Worm (Caenorhabditis elegans) whole organism, L1 larva: Measurements from ENCODE around the gene ztf-27.

Experiments
- C16A3.4 ChIP-seq: fragments of 150-350 bp; optimal IDR thresholded peaks from 2 replicates; lab custom pipeline; 2014; ENCODE audit warnings: missing biosample characterization, missing genetic modification characterization
- F16B12.6 ChIP-seq: fragments of 150-350 bp; optimal IDR thresholded peaks from 2 replicates; lab custom pipeline; 2014; ENCODE audit warnings: missing biosample characterization, missing genetic modification characterization
- Y116A8C.19 ChIP-seq: sonication (generic microtip); optimal IDR thresholded peaks from 2 replicates; lab custom pipeline; 2016; ENCODE audit warnings: missing compliant biosample characterization, missing genetic modification characterization, borderline replicate concordance
- aha-1 ChIP-seq: fragments of 150-350 bp; optimal IDR thresholded peaks from 2 replicates; lab custom pipeline; 2014; ENCODE audit warnings: missing biosample characterization, missing genetic modification characterization
- alr-1 ChIP-seq: fragments of 200-800 bp; sonication (Bioruptor generic); optimal IDR thresholded peaks from 2 replicates; lab custom pipeline; 2018; ENCODE audit warnings: borderline replicate concordance, mild to moderate bottlenecking, missing genetic modification characterization, missing compliant biosample characterization
- aly-2 ChIP-seq: fragments of 150-350 bp; optimal IDR thresholded peaks from 2 replicates; lab custom pipeline; 2014; ENCODE audit warnings: missing biosample characterization, missing genetic modification characterization
- ama-1 ChIP-seq: fragments of 150-350 bp; optimal IDR thresholded peaks from 2 replicates; lab custom pipeline; 2014
- ceh-8 ChIP-seq: fragments of 200-800 bp; sonication (Bioruptor generic); optimal IDR thresholded peaks from 2 replicates; lab custom pipeline; 2018; ENCODE audit warnings: mild to moderate bottlenecking, missing genetic modification characterization, moderate library complexity, missing compliant biosample characterization
- dsc-1 ChIP-seq: sonication (generic microtip); optimal IDR thresholded peaks from 2 replicates; lab custom pipeline; 2016; ENCODE audit warnings: mild to moderate bottlenecking, missing genetic modification characterization, missing compliant biosample characterization
- elt-2 ChIP-seq: sonication (generic microtip); optimal IDR thresholded peaks from 2 replicates; lab custom pipeline; 2016; ENCODE audit warnings: missing genetic modification characterization, mild to moderate bottlenecking, inconsistent platforms, missing compliant biosample characterization, missing genetic modification reagents
- elt-3 ChIP-seq, 6 experiments: fragments of 150-350 bp in 1 of 6; sonication (generic microtip); optimal IDR thresholded peaks; 2 replicates each; lab custom pipeline; 2017 to 2018; ENCODE audit warnings: missing biosample characterization in 6 of 6, missing genetic modification characterization in 6 of 6, inconsistent platforms in 1 of 6
- ets-5 ChIP-seq: fragments of 200-800 bp; sonication (Bioruptor generic); IDR thresholded peaks from 2 replicates; pipeline ENCODE4 v1.3.6; 2022; ENCODE audit warnings: missing genetic modification characterization, missing compliant biosample characterization
- fkh-8 ChIP-seq: sonication (generic microtip); optimal IDR thresholded peaks from 2 replicates; lab custom pipeline; 2016; ENCODE audit warnings: mild to moderate bottlenecking, missing genetic modification characterization, missing compliant biosample characterization
- fos-1 ChIP-seq: fragments of 150-350 bp; optimal IDR thresholded peaks from 2 replicates; lab custom pipeline; 2014; ENCODE audit warnings: missing biosample characterization, missing genetic modification characterization
- hlh-4 ChIP-seq: sonication (generic microtip); optimal IDR thresholded peaks from 2 replicates; lab custom pipeline; 2016; ENCODE audit warnings: mild to moderate bottlenecking, missing genetic modification characterization, missing compliant biosample characterization
- hpl-2 ChIP-seq: fragments of 150-350 bp; optimal IDR thresholded peaks from 2 replicates; lab custom pipeline; 2014; ENCODE audit warnings: missing biosample characterization, missing genetic modification reagents, missing genetic modification characterization
- isw-1 ChIP-seq: fragments of 200-800 bp; sonication (Bioruptor generic); IDR thresholded peaks from 2 replicates; pipeline ENCODE4 v1.3.6; 2022; ENCODE audit warnings: missing genetic modification characterization, missing compliant biosample characterization
- lin-14 ChIP-seq: fragments of 200-800 bp; sonication (Bioruptor generic); optimal IDR thresholded peaks from 2 replicates; lab custom pipeline; 2018; ENCODE audit warnings: mild to moderate bottlenecking, missing genetic modification characterization, moderate library complexity, missing compliant biosample characterization
- lin-35 ChIP-seq, 2 experiments: fragments of 150-350 bp; optimal IDR thresholded peaks; 2 replicates each; lab custom pipeline; 2014; ENCODE audit warnings: missing biosample characterization in 2 of 2, missing genetic modification characterization in 2 of 2, missing genetic modification reagents in 2 of 2
- lin-39 ChIP-seq: fragments of 150-350 bp; optimal IDR thresholded peaks from 2 replicates; lab custom pipeline; 2014; ENCODE audit warnings: missing biosample characterization, missing genetic modification reagents, missing genetic modification characterization
- lir-3 ChIP-seq: sonication (generic microtip); optimal IDR thresholded peaks from 2 replicates; lab custom pipeline; 2016; ENCODE audit warnings: mild to moderate bottlenecking, missing genetic modification characterization, moderate library complexity, missing compliant biosample characterization; ENCODE audit not compliant: poor library complexity
- lsy-2 ChIP-seq, 2 experiments: fragments of 150-350 bp; optimal IDR thresholded peaks; 2 replicates each; lab custom pipeline; 2014; ENCODE audit warnings: missing biosample characterization in 2 of 2, missing genetic modification characterization in 2 of 2
- mef-2 ChIP-seq: fragments of 150-350 bp; optimal IDR thresholded peaks from 2 replicates; lab custom pipeline; 2014; ENCODE audit warnings: missing biosample characterization, missing genetic modification characterization
- nhr-19 ChIP-seq: fragments of 200-800 bp; sonication (Bioruptor generic); conservative IDR thresholded peaks from 2 replicates; pipeline ENCODE4 v1.3.6; 2022; ENCODE audit warnings: missing genetic modification characterization, missing compliant biosample characterization
- nhr-20 ChIP-seq: sonication (generic microtip); optimal IDR thresholded peaks from 2 replicates; lab custom pipeline; 2016; ENCODE audit warnings: mild to moderate bottlenecking, missing genetic modification characterization, missing compliant biosample characterization
- nhr-237 ChIP-seq: fragments of 150-350 bp; optimal IDR thresholded peaks from 2 replicates; lab custom pipeline; 2014; ENCODE audit warnings: missing biosample characterization, missing genetic modification characterization
- nhr-47 ChIP-seq: sonication (generic microtip); optimal IDR thresholded peaks from 2 replicates; lab custom pipeline; 2016; ENCODE audit warnings: mild to moderate bottlenecking, missing genetic modification characterization, moderate library complexity, missing compliant biosample characterization
- nhr-85 ChIP-seq: sonication (generic microtip); peaks from one replicate; lab custom pipeline; 2016; ENCODE audit warnings: missing genetic modification characterization, inconsistent platforms, missing compliant biosample characterization
- nhr-90 ChIP-seq: sonication (generic microtip); optimal IDR thresholded peaks from 2 replicates; lab custom pipeline; 2016; ENCODE audit warnings: mild to moderate bottlenecking, missing genetic modification characterization, missing compliant biosample characterization; ENCODE audit not compliant: poor library complexity
- pag-3 ChIP-seq: sonication (generic microtip); optimal IDR thresholded peaks from 2 replicates; lab custom pipeline; 2017; ENCODE audit warnings: missing genetic modification characterization, mild to moderate bottlenecking, missing compliant biosample characterization, antibody characterized with exemption, borderline replicate concordance; ENCODE audit not compliant: insufficient read depth
- rnt-1 ChIP-seq: sonication (generic microtip); optimal IDR thresholded peaks from 2 replicates; lab custom pipeline; 2016; ENCODE audit warnings: mild to moderate bottlenecking, missing genetic modification characterization, moderate library complexity, missing compliant biosample characterization
- snpc-4 ChIP-seq: fragments of 150-350 bp; optimal IDR thresholded peaks from 2 replicates; lab custom pipeline; 2014; ENCODE audit warnings: missing biosample characterization, missing genetic modification characterization
- sox-4 ChIP-seq: sonication (generic microtip); optimal IDR thresholded peaks from 2 replicates; lab custom pipeline; 2016; ENCODE audit warnings: missing genetic modification characterization, missing compliant biosample characterization
- sup-37 ChIP-seq: fragments of 200-800 bp; sonication (Bioruptor generic); optimal IDR thresholded peaks from 2 replicates; lab custom pipeline; 2018; ENCODE audit warnings: mild to moderate bottlenecking, missing genetic modification characterization, missing compliant biosample characterization
- swsn-7 ChIP-seq: sonication (generic microtip); optimal IDR thresholded peaks from 2 replicates; lab custom pipeline; 2016; ENCODE audit warnings: missing genetic modification characterization, missing compliant biosample characterization
- unc-30 ChIP-seq: sonication (generic microtip); optimal IDR thresholded peaks from 2 replicates; lab custom pipeline; 2017; ENCODE audit warnings: missing biosample characterization, missing genetic modification characterization
- unc-62 ChIP-seq: fragments of 150-350 bp; optimal IDR thresholded peaks from 2 replicates; lab custom pipeline; 2014; ENCODE audit warnings: missing biosample characterization, missing genetic modification reagents, missing genetic modification characterization
- ztf-11 ChIP-seq, 2 experiments: sonication (generic microtip); optimal IDR thresholded peaks; 2 replicates each; lab custom pipeline; 2016 to 2017; ENCODE audit warnings: missing genetic modification characterization in 2 of 2, missing biosample characterization in 1 of 2, missing compliant biosample characterization in 1 of 2

ztf-27 gene

ce11 chrII:10395303-10395757 lies 10.2 kb downstream of the ztf-27 start, which contains the start of gene T09F3.4 (continued):
- peak; percentile 37 for TF ChIP-seq snpc-4
- TF ChIP-seq lin-14 (GFP tag; lab: Kevin White, UChicago) = peak; percentile 71
- TF ChIP-seq lsy-2 (tag; optimal IDR thresholded peaks at IDR 0.05; lab: Kevin White, UChicago) = peak; percentile 72 to 76
- peak; percentile 92 for TF ChIP-seq lir-3 (tag; lab: Kevin White, UChicago)
- no peak for TF ChIP-seq unc-30
- TF ChIP-seq nhr-237 (tag; lab: Kevin White, UChicago) = no peak
- TF ChIP-seq sox-4 (tag; lab: Kevin White, UChicago) = peak; percentile 84
- TF ChIP-seq dsc-1 (tag; lab: Kevin White, UChicago) = peak; percentile 83
- peak; percentile 77 for TF ChIP-seq swsn-7 (tag; lab: Kevin White, UChicago)
- TF ChIP-seq hlh-4 (tag; lab: Kevin White, UChicago) = peak; percentile 42
- no peak for TF ChIP-seq ceh-8 (GFP tag; lab: Kevin White, UChicago)
- no peak for TF ChIP-seq ets-5 (GFP tag; lab: Robert Waterston, UW)
- no peak for TF ChIP-seq aha-1
- TF ChIP-seq Y116A8C.19 (tag; lab: Kevin White, UChicago) = peak; percentile 33
- TF ChIP-seq lin-35 (GFP tag; optimal IDR thresholded peaks at IDR 0.05; lab: Kevin White, UChicago) = peak; percentile 58 to 66
- TF ChIP-seq lin-39 = peak; percentile 31
- no peak for TF ChIP-seq pag-3 (tag; lab: Kevin White, UChicago)
- TF ChIP-seq aly-2 (tag; lab: Kevin White, UChicago) = no peak
- no peak for TF ChIP-seq fos-1
- peak; percentile 96 for TF ChIP-seq rnt-1 (tag; lab: Kevin White, UChicago)
- no peak for TF ChIP-seq ama-1 (lab: Kevin White, UChicago)
- TF ChIP-seq F16B12.6 (tag; lab: Kevin White, UChicago) = peak; percentile 23
- TF ChIP-seq alr-1 (tag; lab: Kevin White, UChicago) = no peak
- TF ChIP-seq elt-3 (tag; optimal IDR thresholded peaks at IDR 0.05; lab: Kevin White, UChicago) = peak in 1 of 6 experiments; percentile 35
- peak; percentile 48 for TF ChIP-seq isw-1 (GFP tag; lab: Robert Waterston, UW)
- no peak for TF ChIP-seq sup-37
- TF ChIP-seq nhr-47 (tag; lab: Kevin White, UChicago) = peak; percentile 81
- no peak for TF ChIP-seq unc-62 (GFP tag; lab: Kevin White, UChicago)
- no peak for TF ChIP-seq mef-2 (tag; lab: Kevin White, UChicago)
- TF ChIP-seq fkh-8 (tag; lab: Kevin White, UChicago) = peak; percentile 59
- peak in 1 of 2 experiments; percentile 85 for TF ChIP-seq ztf-11 (tag; optimal IDR thresholded peaks at IDR 0.05; lab: Kevin White, UChicago)

ce11 chrII:10396578-10396977 lies 11.4 kb downstream of the ztf-27 start, which contains the start of gene T09F3.5:
TSS of gene T09F3.5 (plus strand) at chrII:10396878.
- TF ChIP-seq hpl-2 (no peak), pag-3 (tag; lab: Kevin White, UChicago) (no peak), ztf-11 (tag; optimal IDR thresholded peaks at IDR 0.05; lab: Kevin White, UChicago) (no peak), C16A3.4 (no peak), nhr-237 (tag; lab: Kevin White, UChicago) (no peak), nhr-19 (GFP tag; lab: Robert Waterston, UW) (no peak), nhr-47 (tag; lab: Kevin White, UChicago) (no peak), lin-14 (GFP tag; lab: Kevin White, UChicago) (no peak)

- TF ChIP-seq nhr-85 (tag; lab: Kevin White, UChicago) (no peak), nhr-90 (tag; lab: Kevin White, UChicago) (peak; percentile 5), F16B12.6 (tag; lab: Kevin White, UChicago) (no peak), unc-62 (GFP tag; lab: Kevin White, UChicago) (no peak), elt-2 (peak; percentile 88), nhr-20 (tag; lab: Kevin White, UChicago) (peak; percentile 33), lin-35 (GFP tag; optimal IDR thresholded peaks at IDR 0.05; lab: Kevin White, UChicago) (peak in 1 of 2 experiments; percentile 5)
These were observed 17.9 kb downstream of the ztf-27 start for ce11 chrII:10402991-10403390.
